Fruit fly (Drosophila melanogaster) Kc167 (cell line): ENCODE measurements around the gene CG14609.

Experiments
- Sin3A ChIP-seq: fragments of >200 bp; optimal IDR thresholded peaks from 2 replicates; lab custom pipeline; 2018; ENCODE audit warnings: missing external identifiers
- h ChIP-seq: fragments of >200 bp; optimal IDR thresholded peaks from 3 replicates; lab custom pipeline; 2018; ENCODE audit warnings: missing external identifiers
- insv ChIP-seq: fragments of >200 bp; optimal IDR thresholded peaks from 3 replicates; lab custom pipeline; 2018; ENCODE audit warnings: missing external identifiers
- psq ChIP-seq: fragments of >200 bp; optimal IDR thresholded peaks from 2 replicates; lab custom pipeline; 2017; ENCODE audit warnings: missing external identifiers
- ttk ChIP-seq: sonication (Bioruptor generic); optimal IDR thresholded peaks from 2 replicates; lab custom pipeline; 2017; ENCODE audit warnings: missing external identifiers

DNA sequence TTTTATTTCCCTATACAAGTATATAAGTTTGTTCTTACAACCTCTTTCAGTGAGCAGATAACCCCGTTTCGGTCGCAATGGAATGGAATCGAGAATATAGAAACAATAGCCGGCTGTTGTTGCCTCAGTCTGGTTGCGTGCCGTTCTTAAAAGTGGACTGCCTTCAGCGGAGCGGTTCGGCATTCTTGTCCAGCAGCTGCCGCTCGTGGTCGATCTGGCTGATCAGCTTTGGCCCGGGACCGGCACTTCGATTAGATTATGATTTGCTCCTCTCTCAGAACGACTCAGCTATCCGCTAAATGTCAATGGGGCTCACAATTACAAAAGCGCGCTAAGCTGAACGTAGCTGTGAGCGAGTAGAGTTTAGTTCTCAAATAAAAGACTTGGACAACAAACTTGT, 43.7 kb upstream of the CG14609 start:
- TF ChIP-seq insv (lab: Kevin White, UChicago) (no peak), psq (no peak), Sin3A (lab: Kevin White, UChicago) (no peak), h (lab: Kevin White, UChicago) (no peak), ttk (lab: Kevin White, UChicago) (no peak)
